Worm (Caenorhabditis elegans): ENCODE measurements around the gene coq-3.

coq-3 gene

ce11 chrIV:14786374-14787136 lies 9.6 kb downstream of the coq-3 start, which contains the start of gene melo-1:
TSS of gene melo-1 (plus strand) at chrIV:14787031.
- TF ChIP-seq lin-39 (tag; optimal IDR thresholded peaks at IDR 0.05) (no peak), nhr-10 (tag; optimal IDR thresholded peaks at IDR 0.05) (no peak), snpc-4 (tag; optimal IDR thresholded peaks at IDR 0.05) (no peak), elt-3 (tag; optimal IDR thresholded peaks at IDR 0.05) (no peak), sem-4 (tag; optimal IDR thresholded peaks at IDR 0.05) (no peak), R02D3.7 (tag; optimal IDR thresholded peaks at IDR 0.05) (no peak), C34F6.9 (tag; optimal IDR thresholded peaks at IDR 0.05) (peak; percentile 90), peb-1 (tag; optimal IDR thresholded peaks at IDR 0.05) (no peak), alr-1 (tag; optimal IDR thresholded peaks at IDR 0.05) (no peak), nhr-25 (tag; optimal IDR thresholded peaks at IDR 0.05) (peak; percentile 17), crh-2 (tag; optimal IDR thresholded peaks at IDR 0.05) (peak; percentile 86), nhr-12 (tag; optimal IDR thresholded peaks at IDR 0.05) (no peak), unc-39 (tag; optimal IDR thresholded peaks at IDR 0.05) (no peak), nhr-77 (tag; optimal IDR thresholded peaks at IDR 0.05) (no peak), ceh-82 (tag; optimal IDR thresholded peaks at IDR 0.05) (no peak), sma-3 (GFP tag; optimal IDR thresholded peaks at IDR 0.05) (peak; percentile 39), nhr-23 (tag; optimal IDR thresholded peaks at IDR 0.05) (no peak), lin-13 (GFP tag; optimal IDR thresholded peaks at IDR 0.05) (peak; percentile 36), lin-11 (tag; optimal IDR thresholded peaks at IDR 0.05) (no peak), unc-55 (GFP tag; optimal IDR thresholded peaks at IDR 0.05) (peak; percentile 56), nhr-21 (tag; optimal IDR thresholded peaks at IDR 0.05) (no peak), nhr-6 (tag; optimal IDR thresholded peaks at IDR 0.05) (peak; percentile 14), ceh-16 (tag; optimal IDR thresholded peaks at IDR 0.05) (no peak), zag-1 (tag; optimal IDR thresholded peaks at IDR 0.05) (no peak), elt-1 (tag; optimal IDR thresholded peaks at IDR 0.05) (no peak), ama-1 (optimal IDR thresholded peaks at IDR 0.05) (peak; percentile 25), aly-2 (tag; optimal IDR thresholded peaks at IDR 0.05) (no peak), dmd-4 (tag; optimal IDR thresholded peaks at IDR 0.05) (no peak), ztf-1 (GFP tag; conservative IDR thresholded peaks at IDR 0.05) (no peak), mdl-1 (tag; optimal IDR thresholded peaks at IDR 0.05) (no peak), mbf-1 (tag; optimal IDR thresholded peaks at IDR 0.05) (no peak), Y55F3AM.14 (GFP tag; optimal IDR thresholded peaks at IDR 0.05) (no peak), ztf-4 (tag; optimal IDR thresholded peaks at IDR 0.05) (no peak), ztf-11 (tag; optimal IDR thresholded peaks at IDR 0.05) (no peak), F13H6.1 (tag; optimal IDR thresholded peaks at IDR 0.05) (peak; percentile 55), gmeb-1 (tag; optimal IDR thresholded peaks at IDR 0.05) (peak; percentile 60), unc-62 (GFP tag; optimal IDR thresholded peaks at IDR 0.05) (no peak), ZK546.5 (tag; optimal IDR thresholded peaks at IDR 0.05) (no peak), skn-1 (tag; optimal IDR thresholded peaks at IDR 0.05) (no peak), lsy-2 (tag; optimal IDR thresholded peaks at IDR 0.05) (peak in 1 of 2 experiments; percentile 62), egl-27 (tag; optimal IDR thresholded peaks at IDR 0.05) (peak; percentile 5), fos-1 (tag; optimal IDR thresholded peaks at IDR 0.05) (peak; percentile 32), nhr-129 (tag; optimal IDR thresholded peaks at IDR 0.05) (peak; percentile 22), nhr-11 (tag; optimal IDR thresholded peaks at IDR 0.05) (no peak), blmp-1 (tag; optimal IDR thresholded peaks at IDR 0.05; ENCODE audit: insufficient read depth) (no peak), mab-5 (tag; optimal IDR thresholded peaks at IDR 0.05) (peak; percentile 23), nhr-237 (tag; optimal IDR thresholded peaks at IDR 0.05) (no peak), sma-9 (GFP tag; optimal IDR thresholded peaks at IDR 0.05) (peak; percentile 4), sma-9 (tag; optimal IDR thresholded peaks at IDR 0.05) (no peak)

All from whole organism, L2 larva.